Fruit fly (Drosophila melanogaster): Measurements from ENCODE around the gene CG4073.
A peak's percentile ranks its signal among the peaks of the same experiment; 100 is the strongest.

Gene CG4073

dm6 chr3R:10675101-10675500 is 39.5 kb upstream of the CG4073 start (continued):
- TF ChIP-seq CG17361 (GFP tag; IDR thresholded peaks at IDR 0.05) (peak; percentile 41; the same call in 1 of the 3 replicates), CG11398 (GFP tag; optimal IDR thresholded peaks at IDR 0.05) (no peak), CG10274 (GFP tag; optimal IDR thresholded peaks at IDR 0.05) (no peak), Dfd (GFP tag; optimal IDR thresholded peaks at IDR 0.05) (no peak), CG1233 (GFP tag; optimal IDR thresholded peaks at IDR 0.05) (no peak), zen (tag; optimal IDR thresholded peaks at IDR 0.05) (peak; percentile 40), CG15269 (tag; optimal IDR thresholded peaks at IDR 0.05) (no peak), gro (GFP tag; optimal IDR thresholded peaks at IDR 0.05) (peak; percentile 83), CG6765 (GFP tag; optimal IDR thresholded peaks at IDR 0.05) (peak; percentile 51), zf30C (GFP tag; optimal IDR thresholded peaks at IDR 0.05) (no peak), lov (optimal IDR thresholded peaks at IDR 0.05) (no peak), lov (GFP tag; IDR thresholded peaks at IDR 0.05) (no peak), salm (tag; optimal IDR thresholded peaks at IDR 0.05) (no peak), CG4404 (GFP tag; IDR thresholded peaks at IDR 0.05) (no peak), CG10654 (GFP tag; optimal IDR thresholded peaks at IDR 0.05) (no peak), jigr1 (GFP tag; IDR thresholded peaks at IDR 0.05) (no peak), Meics (GFP tag; optimal IDR thresholded peaks at IDR 0.05) (peak; percentile 52), Adf1 (GFP tag; IDR thresholded peaks at IDR 0.05) (no peak), CG12391 (tag; optimal IDR thresholded peaks at IDR 0.05) (peak; percentile 30), CG12155 (GFP tag; optimal IDR thresholded peaks at IDR 0.05) (peak; percentile 15)

- peak; percentile 23 for TF ChIP-seq CG17829 (tag; optimal IDR thresholded peaks at IDR 0.05)
- no peak for TF ChIP-seq toy (GFP tag; IDR thresholded peaks at IDR 0.05)
- TF ChIP-seq dan (GFP tag; IDR thresholded peaks at IDR 0.05) = no peak
- peak; percentile 81 for TF ChIP-seq grau (tag; optimal IDR thresholded peaks at IDR 0.05)
- peak; percentile 42 for TF ChIP-seq CG1792 (GFP tag; optimal IDR thresholded peaks at IDR 0.05)
- TF ChIP-seq nerfin-2 (GFP tag; IDR thresholded peaks at IDR 0.05; ENCODE audit: partially characterized antibody) = no peak
- no peak for TF ChIP-seq dati (GFP tag; IDR thresholded peaks at IDR 0.05)
- peak; percentile 88 for TF ChIP-seq ftz-f1 (GFP tag; optimal IDR thresholded peaks at IDR 0.05)
- TF ChIP-seq Nf-YC (tag; optimal IDR thresholded peaks at IDR 0.05) = peak; percentile 45
- peak; percentile 93 for TF ChIP-seq CG2199 (GFP tag; IDR thresholded peaks at IDR 0.05)
- peak; percentile 47 for TF ChIP-seq pros (GFP tag; optimal IDR thresholded peaks at IDR 0.05)
- no peak for TF ChIP-seq CG7786 (GFP tag; optimal IDR thresholded peaks at IDR 0.05)
- TF ChIP-seq wor (GFP tag; IDR thresholded peaks at IDR 0.05) = no peak
- 0 out of 4 replicates have a peak, but pooled peaks have one; percentile 5 for TF ChIP-seq chinmo (GFP tag; IDR thresholded peaks at IDR 0.05; ENCODE audit: partially characterized antibody)
- TF ChIP-seq CG18599 (GFP tag; optimal IDR thresholded peaks at IDR 0.05) = peak; percentile 38
- no peak for TF ChIP-seq fd96Cb (tag; optimal IDR thresholded peaks at IDR 0.05)
- TF ChIP-seq seq (GFP tag; IDR thresholded peaks at IDR 0.05) = no peak
- peak; percentile 34; the same call in 1 of the 2 replicates for TF ChIP-seq al (GFP tag; IDR thresholded peaks at IDR 0.05)
- TF ChIP-seq CG17385 (GFP tag; optimal IDR thresholded peaks at IDR 0.05) = peak; percentile 9
- TF ChIP-seq vvl (GFP tag; IDR thresholded peaks at IDR 0.05) = peak; percentile 84
- TF ChIP-seq slou (GFP tag; optimal IDR thresholded peaks at IDR 0.05) = no peak
- TF ChIP-seq klu (GFP tag; IDR thresholded peaks at IDR 0.05) = no peak
- peak; percentile 48 for TF ChIP-seq Dp (GFP tag; optimal IDR thresholded peaks at IDR 0.05)
- TF ChIP-seq CG8924 (tag; optimal IDR thresholded peaks at IDR 0.05) = no peak
- TF ChIP-seq Nf-YB (GFP tag; optimal IDR thresholded peaks at IDR 0.05) = peak; percentile 10
- peak; percentile 1 for TF ChIP-seq Fer3 (tag; optimal IDR thresholded peaks at IDR 0.05)
- peak; percentile 21 for TF ChIP-seq trem (tag; optimal IDR thresholded peaks at IDR 0.05)
- TF ChIP-seq CG7987 (GFP tag; optimal IDR thresholded peaks at IDR 0.05) = peak; percentile 6
- 0 out of 2 replicates have a peak, but pooled peaks have one; percentile 16 for TF ChIP-seq ssp (GFP tag; IDR thresholded peaks at IDR 0.05)
- peak; percentile 17 for TF ChIP-seq CG13424 (tag; optimal IDR thresholded peaks at IDR 0.05)
- TF ChIP-seq Xbp1 (GFP tag; optimal IDR thresholded peaks at IDR 0.05) = no peak
These were observed 37.2 kb upstream of the CG4073 start, which contains the start of gene CG6465 for dm6 chr3R:10677245-10677902. CG6465 (minus strand) TSS chr3R:10677251.
